Fruit fly (Drosophila melanogaster) whole organism, embryonic: Measurements from ENCODE around the gene Rpn12.

Experiments
- Antp ChIP-seq: fragments of 200-800 bp; sonication (Bioruptor generic); optimal IDR thresholded peaks from 3 replicates; lab custom pipeline; 2016; ENCODE audit warnings: missing biosample characterization, missing genetic modification characterization
- CG10462 ChIP-seq: fragments of 200-800 bp; sonication (Bioruptor generic); optimal IDR thresholded peaks from 2 replicates; lab custom pipeline; 2016; ENCODE audit warnings: missing biosample characterization, missing genetic modification characterization
- CG11696 ChIP-seq: fragments of 200-800 bp; sonication (Bioruptor generic); IDR thresholded peaks from 2 replicates; pipeline ENCODE4 v1.3.6; 2022; ENCODE audit warnings: missing biosample characterization, missing genetic modification characterization
- CG12659 ChIP-seq: fragments of 200-800 bp; sonication (Bioruptor generic); optimal IDR thresholded peaks from 3 replicates; lab custom pipeline; 2017; ENCODE audit warnings: mild to moderate bottlenecking, missing biosample characterization, missing genetic modification reagents, missing genetic modification characterization
- CG13624 ChIP-seq: fragments of 200-800 bp; sonication (Bioruptor generic); optimal IDR thresholded peaks from 2 replicates; lab custom pipeline; 2016; ENCODE audit warnings: missing biosample characterization, missing genetic modification characterization
- CG14710 ChIP-seq: fragments of 200-800 bp; sonication (Bioruptor generic); optimal IDR thresholded peaks from 3 replicates; lab custom pipeline; 2019; ENCODE audit warnings: missing biosample characterization, mild to moderate bottlenecking, missing genetic modification characterization, moderate library complexity
- CG15696 ChIP-seq: fragments of 200-800 bp; sonication (Bioruptor generic); optimal IDR thresholded peaks from 2 replicates; lab custom pipeline; 2019; ENCODE audit warnings: missing biosample characterization, mild to moderate bottlenecking, missing genetic modification characterization, moderate library complexity
- CG17186 ChIP-seq: fragments of 200-800 bp; sonication (Bioruptor generic); optimal IDR thresholded peaks from 3 replicates; lab custom pipeline; 2017; ENCODE audit warnings: missing biosample characterization, missing genetic modification reagents, missing genetic modification characterization
- CG17612 ChIP-seq: fragments of 200-800 bp; sonication (Bioruptor generic); IDR thresholded peaks from 2 replicates; pipeline ENCODE4 v1.3.6; 2022; ENCODE audit warnings: missing biosample characterization, missing genetic modification characterization
- CG4328 ChIP-seq: fragments of 200-800 bp; sonication (Bioruptor generic); optimal IDR thresholded peaks from 3 replicates; lab custom pipeline; 2017; ENCODE audit warnings: missing biosample characterization, missing genetic modification reagents, missing genetic modification characterization
- CG4617 ChIP-seq: fragments of 200-800 bp; sonication (Bioruptor generic); optimal IDR thresholded peaks from 3 replicates; lab custom pipeline; 2016; ENCODE audit warnings: missing biosample characterization, missing genetic modification characterization, borderline replicate concordance
- CG4707 ChIP-seq: fragments of 200-800 bp; sonication (Bioruptor generic); optimal IDR thresholded peaks from 2 replicates; lab custom pipeline; 2018; ENCODE audit warnings: missing biosample characterization, mild to moderate bottlenecking, missing genetic modification characterization, moderate library complexity
- CG5180 ChIP-seq: fragments of 200-800 bp; sonication (Bioruptor generic); optimal IDR thresholded peaks from 3 replicates; lab custom pipeline; 2017; ENCODE audit warnings: missing biosample characterization, missing genetic modification characterization, mild to moderate bottlenecking, moderate library complexity, missing genetic modification reagents
- CG7839 ChIP-seq: fragments of 200-800 bp; sonication (Bioruptor generic); optimal IDR thresholded peaks from 3 replicates; lab custom pipeline; 2018; ENCODE audit warnings: missing biosample characterization, mild to moderate bottlenecking, missing genetic modification characterization, moderate library complexity
- CG7928 ChIP-seq: fragments of 200-800 bp; sonication (Bioruptor generic); optimal IDR thresholded peaks from 2 replicates; lab custom pipeline; 2017; ENCODE audit warnings: missing biosample characterization, mild to moderate bottlenecking, missing genetic modification characterization
- CG8765 ChIP-seq: fragments of 200-800 bp; sonication (Bioruptor generic); IDR thresholded peaks from 2 replicates; pipeline ENCODE4 v1.3.6; 2022; ENCODE audit warnings: missing biosample characterization, missing genetic modification characterization
- CG9797 ChIP-seq: fragments of 200-800 bp; sonication (Bioruptor generic); optimal IDR thresholded peaks from 3 replicates; lab custom pipeline; 2018; ENCODE audit warnings: missing biosample characterization, mild to moderate bottlenecking, missing genetic modification characterization
- CrebB ChIP-seq: fragments of 200-800 bp; sonication (Bioruptor generic); optimal IDR thresholded peaks from 3 replicates; lab custom pipeline; 2018; ENCODE audit warnings: missing biosample characterization, mild to moderate bottlenecking, missing genetic modification characterization
- Dad ChIP-seq: fragments of 200-800 bp; sonication (Bioruptor generic); optimal IDR thresholded peaks from 3 replicates; lab custom pipeline; 2016; ENCODE audit warnings: missing biosample characterization, missing genetic modification characterization
- Drgx ChIP-seq: fragments of 200-800 bp; sonication (Bioruptor generic); IDR thresholded peaks from 2 replicates; pipeline ENCODE4 v1.3.6; 2022; ENCODE audit warnings: missing biosample characterization, missing genetic modification characterization
- Fer1 ChIP-seq: fragments of 200-800 bp; sonication (Bioruptor generic); optimal IDR thresholded peaks from 2 replicates; lab custom pipeline; 2017; ENCODE audit warnings: missing biosample characterization, mild to moderate bottlenecking, missing genetic modification characterization
- HLH4C ChIP-seq: fragments of 200-800 bp; sonication (Bioruptor generic); IDR thresholded peaks from 3 replicates; pipeline ENCODE4 v1.3.6; 2022; ENCODE audit warnings: missing biosample characterization, missing genetic modification characterization; ENCODE audit not compliant: partially characterized antibody
- Hsf ChIP-seq: fragments of 200-800 bp; sonication (Bioruptor generic); optimal IDR thresholded peaks from 3 replicates; lab custom pipeline; 2016; ENCODE audit warnings: missing biosample characterization, missing genetic modification characterization
- NFAT ChIP-seq: fragments of 200-800 bp; sonication (Bioruptor generic); IDR thresholded peaks from 2 replicates; pipeline ENCODE4 v1.3.6; 2022; ENCODE audit warnings: missing biosample characterization, missing genetic modification characterization
- Optix ChIP-seq: fragments of 200-800 bp; sonication (Bioruptor generic); IDR thresholded peaks from 3 replicates; pipeline ENCODE4 v1.3.6; 2022; ENCODE audit warnings: missing biosample characterization, missing genetic modification characterization
- Scr ChIP-seq: fragments of 200-800 bp; sonication (Bioruptor generic); IDR thresholded peaks from 2 replicates; pipeline ENCODE4 v1.3.6; 2022; ENCODE audit warnings: missing biosample characterization, missing genetic modification characterization; ENCODE audit not compliant: partially characterized antibody
- Usf ChIP-seq: fragments of 200-800 bp; sonication (Bioruptor generic); optimal IDR thresholded peaks from 2 replicates; lab custom pipeline; 2017; ENCODE audit warnings: missing genotype, missing biosample characterization, missing genetic modification characterization
- YL-1 ChIP-seq: fragments of 200-800 bp; sonication (Bioruptor generic); optimal IDR thresholded peaks from 3 replicates; lab custom pipeline; 2017; ENCODE audit warnings: missing biosample characterization, mild to moderate bottlenecking, missing genetic modification characterization
- amos ChIP-seq: fragments of 200-800 bp; sonication (Bioruptor generic); IDR thresholded peaks from 2 replicates; pipeline ENCODE4 v1.3.6; 2022; ENCODE audit warnings: missing biosample characterization, missing genetic modification characterization; ENCODE audit not compliant: partially characterized antibody
- bbx ChIP-seq: fragments of 200-800 bp; sonication (Bioruptor generic); IDR thresholded peaks from 2 replicates; pipeline ENCODE4 v1.3.6; 2022; ENCODE audit warnings: missing biosample characterization, missing genetic modification characterization; ENCODE audit not compliant: partially characterized antibody
- dimm ChIP-seq: fragments of 200-800 bp; sonication (Bioruptor generic); IDR thresholded peaks from 2 replicates; pipeline ENCODE4 v1.3.6; 2022; ENCODE audit warnings: missing biosample characterization, missing genetic modification characterization
- dm ChIP-seq: fragments of 200-800 bp; sonication (Bioruptor generic); optimal IDR thresholded peaks from 3 replicates; lab custom pipeline; 2016; ENCODE audit warnings: missing biosample characterization, missing genetic modification characterization
- ewg ChIP-seq: fragments of 200-800 bp; sonication (Bioruptor generic); optimal IDR thresholded peaks from 3 replicates; lab custom pipeline; 2017; ENCODE audit warnings: mild to moderate bottlenecking, missing biosample characterization, missing genetic modification reagents, missing genetic modification characterization
- fd102C ChIP-seq: fragments of 200-800 bp; sonication (Bioruptor generic); optimal IDR thresholded peaks from 2 replicates; lab custom pipeline; 2018; ENCODE audit warnings: missing biosample characterization, mild to moderate bottlenecking, missing genetic modification characterization, moderate library complexity
- grn ChIP-seq: fragments of 200-800 bp; sonication (Bioruptor generic); optimal IDR thresholded peaks from 3 replicates; lab custom pipeline; 2017; ENCODE audit warnings: missing biosample characterization, missing genetic modification characterization
- gsb ChIP-seq: fragments of 200-800 bp; sonication (Bioruptor generic); IDR thresholded peaks from 2 replicates; pipeline ENCODE4 v1.3.6; 2022; ENCODE audit warnings: missing biosample characterization, missing genetic modification characterization
- her ChIP-seq: fragments of 200-800 bp; sonication (Bioruptor generic); optimal IDR thresholded peaks from 2 replicates; lab custom pipeline; 2016; ENCODE audit warnings: missing biosample characterization, missing genetic modification characterization
- jigr1 ChIP-seq: fragments of 200-800 bp; sonication (Bioruptor generic); IDR thresholded peaks from 3 replicates; pipeline ENCODE4 v1.3.6; 2022; ENCODE audit warnings: missing biosample characterization, missing genetic modification characterization
- kni ChIP-seq: fragments of 200-800 bp; sonication (Bioruptor generic); optimal IDR thresholded peaks from 3 replicates; lab custom pipeline; 2017; ENCODE audit warnings: mild to moderate bottlenecking, missing biosample characterization, missing genetic modification reagents, missing genetic modification characterization
- knrl ChIP-seq: fragments of 200-800 bp; sonication (Bioruptor generic); IDR thresholded peaks from 3 replicates; pipeline ENCODE4 v1.3.6; 2022; ENCODE audit warnings: missing biosample characterization, missing genetic modification characterization; ENCODE audit not compliant: partially characterized antibody
- lola ChIP-seq, 3 experiments: fragments of >200 bp in 2 of 3; fragments of 200-800 bp in 1 of 3; sonication (Bioruptor generic) in 1 of 3; optimal IDR thresholded peaks; 2 replicates each; lab custom pipeline; 2017 to 2019; ENCODE audit warnings: missing biosample characterization in 3 of 3, missing genetic modification characterization in 3 of 3, mild to moderate bottlenecking in 1 of 3, moderate library complexity in 1 of 3
- mirr ChIP-seq: fragments of 200-800 bp; sonication (Bioruptor generic); optimal IDR thresholded peaks from 3 replicates; lab custom pipeline; 2018; ENCODE audit warnings: missing biosample characterization, mild to moderate bottlenecking, missing genetic modification characterization
- nerfin-2 ChIP-seq: fragments of 200-800 bp; sonication (Bioruptor generic); IDR thresholded peaks from 2 replicates; pipeline ENCODE4 v1.3.6; 2022; ENCODE audit warnings: missing biosample characterization, missing genetic modification characterization; ENCODE audit not compliant: partially characterized antibody
- ro ChIP-seq: fragments of 200-800 bp; sonication (Bioruptor generic); IDR thresholded peaks from 2 replicates; pipeline ENCODE4 v1.3.6; 2022; ENCODE audit warnings: missing biosample characterization, missing genetic modification characterization
- sens ChIP-seq: fragments of 200-800 bp; sonication (Bioruptor generic); peaks from one replicate; lab custom pipeline; 2016; ENCODE audit warnings: missing biosample characterization, missing genetic modification characterization
- sna ChIP-seq: fragments of 200-800 bp; sonication (Bioruptor generic); IDR thresholded peaks from 2 replicates; pipeline ENCODE4 v1.3.6; 2022; ENCODE audit warnings: missing biosample characterization, missing genetic modification characterization; ENCODE audit not compliant: partially characterized antibody
- so ChIP-seq: fragments of 200-800 bp; sonication (Bioruptor generic); IDR thresholded peaks from 3 replicates; pipeline ENCODE4 v1.3.6; 2022; ENCODE audit warnings: missing biosample characterization, missing genetic modification characterization
- trem ChIP-seq: fragments of 200-800 bp; optimal IDR thresholded peaks from 3 replicates; lab custom pipeline; 2019; ENCODE audit warnings: missing biosample characterization, mild to moderate bottlenecking, missing genetic modification characterization, moderate library complexity
- zf30C ChIP-seq: fragments of 200-800 bp; sonication (Bioruptor generic); optimal IDR thresholded peaks from 3 replicates; lab custom pipeline; 2018; ENCODE audit warnings: missing biosample characterization, mild to moderate bottlenecking, missing genetic modification characterization

Gene Rpn12

dm6 chr3L:16612152-16612551, 29.3 kb downstream of the Rpn12 start, which contains the start of gene CG4101 (continued):
- peak; percentile 81 for TF ChIP-seq sna (GFP tag; lab: Robert Waterston, UW)
- TF ChIP-seq CG11696 (GFP tag; lab: Robert Waterston, UW): peak; percentile 61; the same call in 1 of the 2 replicates
- TF ChIP-seq jigr1: no peak
- no peak for TF ChIP-seq CG17612 (GFP tag; lab: Robert Waterston, UW)
- TF ChIP-seq YL-1 (GFP tag; lab: Kevin White, UChicago): peak; percentile 79
- TF ChIP-seq amos (GFP tag; lab: Robert Waterston, UW): peak; percentile 76
- TF ChIP-seq Antp (GFP tag; lab: Kevin White, UChicago): peak; percentile 68
- TF ChIP-seq CrebB (tag; lab: Kevin White, UChicago): peak; percentile 51
- TF ChIP-seq CG15696 (tag; lab: Kevin White, UChicago): peak; percentile 84
- peak; percentile 69 for TF ChIP-seq CG9797 (GFP tag; lab: Kevin White, UChicago)
- TF ChIP-seq CG13624 (GFP tag; lab: Kevin White, UChicago): peak; percentile 74
- TF ChIP-seq ewg (GFP tag; lab: Kevin White, UChicago): peak; percentile 49

- no peak for TF ChIP-seq bbx (GFP tag; lab: Robert Waterston, UW)
- no peak for TF ChIP-seq dimm (GFP tag; lab: Robert Waterston, UW)
- TF ChIP-seq CG10462 (GFP tag; lab: Kevin White, UChicago): no peak
- no peak for TF ChIP-seq grn (GFP tag; lab: Kevin White, UChicago)
- no peak for TF ChIP-seq Usf (GFP tag; lab: Kevin White, UChicago)
- TF ChIP-seq her (GFP tag; lab: Kevin White, UChicago): no peak
- TF ChIP-seq ro (GFP tag; lab: Robert Waterston, UW): no peak
- no peak for TF ChIP-seq Hsf
- TF ChIP-seq zf30C (GFP tag; lab: Kevin White, UChicago): no peak
- no peak for TF ChIP-seq fd102C
- TF ChIP-seq CG14710: no peak
- no peak for TF ChIP-seq Drgx (GFP tag; lab: Robert Waterston, UW)
- no peak for TF ChIP-seq knrl (GFP tag; lab: Robert Waterston, UW)
- TF ChIP-seq CG17186 (GFP tag; lab: Kevin White, UChicago): no peak
- TF ChIP-seq Fer1: no peak
- TF ChIP-seq CG5180 (GFP tag; lab: Kevin White, UChicago): no peak
- TF ChIP-seq Dad: no peak
- TF ChIP-seq gsb: no peak
- TF ChIP-seq CG4707 (GFP tag; lab: Kevin White, UChicago): no peak
- no peak for TF ChIP-seq CG4617 (GFP tag; lab: Kevin White, UChicago)
- no peak for TF ChIP-seq nerfin-2 (GFP tag; lab: Robert Waterston, UW)
- no peak for TF ChIP-seq kni (GFP tag; lab: Kevin White, UChicago)
- TF ChIP-seq CG7839: no peak
- no peak for TF ChIP-seq lola (GFP tag; optimal IDR thresholded peaks at IDR 0.05; lab: Kevin White, UChicago)
- TF ChIP-seq sens (GFP tag; lab: Kevin White, UChicago): no peak
- no peak for TF ChIP-seq CG4328 (GFP tag; lab: Kevin White, UChicago)
- peak; percentile 20; the same call in 1 of the 2 replicates for TF ChIP-seq NFAT
- no peak for TF ChIP-seq Scr
- no peak for TF ChIP-seq CG12659 (GFP tag; lab: Kevin White, UChicago)
- TF ChIP-seq Antp (GFP tag; lab: Kevin White, UChicago): no peak
- no peak for TF ChIP-seq dm (GFP tag; lab: Kevin White, UChicago)
- no peak for TF ChIP-seq trem (tag; lab: Kevin White, UChicago)
- TF ChIP-seq CG7928 (GFP tag; lab: Kevin White, UChicago): peak; percentile 88
- TF ChIP-seq Optix (GFP tag; lab: Robert Waterston, UW): no peak
- no peak for TF ChIP-seq CG8765 (GFP tag; lab: Robert Waterston, UW)
- no peak for TF ChIP-seq so (GFP tag; lab: Robert Waterston, UW)
- TF ChIP-seq HLH4C (GFP tag; lab: Robert Waterston, UW): 0 out of 3 replicates have a peak, but pooled peaks have one; percentile 21
- no peak for TF ChIP-seq mirr
Observed at dm6 chr3L:16612972-16613371, 30.1 kb downstream of the Rpn12 start.
